Fruit fly (Drosophila melanogaster) S2 (cell line): Measurements from ENCODE around the gene lmgB.

Source experiments
- CG8478 ChIP-seq: fragments of >200 bp; optimal IDR thresholded peaks from 2 replicates; lab custom pipeline; 2018
- CTCF ChIP-seq, 2 experiments: fragments of >200 bp; optimal IDR thresholded peaks; 2 replicates each; lab custom pipeline; 2018

- no peak for TF ChIP-seq CG8478 (lab: Kevin White, UChicago)
- peak in 1 of 2 experiments; percentile 18 for TF ChIP-seq CTCF (optimal IDR thresholded peaks at IDR 0.05; lab: Kevin White, UChicago)
These were observed 14.7 kb upstream of the lmgB start for dm6 chr2L:8543102-8543501.
